Worm (Caenorhabditis elegans) whole organism, young adult: ENCODE data around the gene Y41E3.8.
A peak's percentile ranks its signal among the peaks of the same experiment; 100 is the strongest.

Source experiments
- B0035.1 ChIP-seq: sonication (generic microtip); optimal IDR thresholded peaks from 2 replicates; lab custom pipeline; 2016; ENCODE audit warnings: missing genetic modification characterization, mild to moderate bottlenecking, missing compliant biosample characterization, missing genotype, missing genetic modification reagents
- F22D6.2 ChIP-seq: sonication (generic microtip); optimal IDR thresholded peaks from 2 replicates; lab custom pipeline; 2016; ENCODE audit warnings: mild to moderate bottlenecking, missing genetic modification characterization, missing compliant biosample characterization
- F23B12.7 ChIP-seq: sonication (generic microtip); optimal IDR thresholded peaks from 2 replicates; lab custom pipeline; 2017; ENCODE audit warnings: missing genetic modification characterization, mild to moderate bottlenecking, missing compliant biosample characterization, antibody characterized with exemption, moderate library complexity; ENCODE audit not compliant: insufficient read depth
- F33H1.4 ChIP-seq: fragments of 200-800 bp; sonication (Bioruptor generic); IDR thresholded peaks from 2 replicates; pipeline ENCODE4 v1.3.6; 2022; ENCODE audit warnings: missing genetic modification reagents, missing genetic modification characterization, missing compliant biosample characterization
- F37B4.10 ChIP-seq: fragments of 200-800 bp; sonication (Bioruptor generic); IDR thresholded peaks from 2 replicates; pipeline ENCODE4 v1.3.6; 2022; ENCODE audit warnings: missing genetic modification characterization, missing compliant biosample characterization
- F49E8.2 ChIP-seq: sonication (generic microtip); optimal IDR thresholded peaks from 3 replicates; lab custom pipeline; 2017; ENCODE audit warnings: missing genetic modification characterization, mild to moderate bottlenecking, missing compliant biosample characterization, antibody characterized with exemption, moderate library complexity; ENCODE audit not compliant: insufficient read depth
- F55B11.4 ChIP-seq: sonication (generic microtip); optimal IDR thresholded peaks from 2 replicates; lab custom pipeline; 2016; ENCODE audit warnings: missing compliant biosample characterization, missing genetic modification characterization, borderline replicate concordance; ENCODE audit not compliant: insufficient read depth
- F57C9.4 ChIP-seq: sonication (generic microtip); optimal IDR thresholded peaks from 2 replicates; lab custom pipeline; 2017; ENCODE audit warnings: mild to moderate bottlenecking, missing genetic modification characterization, missing compliant biosample characterization
- K11D2.4 ChIP-seq: fragments of 200-800 bp; sonication (Bioruptor generic); IDR thresholded peaks from 2 replicates; pipeline ENCODE4 v1.3.6; 2022; ENCODE audit warnings: missing genetic modification reagents, missing genetic modification characterization, missing compliant biosample characterization
- T07F8.4 ChIP-seq: sonication (generic microtip); optimal IDR thresholded peaks from 2 replicates; lab custom pipeline; 2016; ENCODE audit warnings: mild to moderate bottlenecking, missing genetic modification characterization, moderate library complexity, missing compliant biosample characterization
- Y56A3A.18 ChIP-seq: fragments of 200-800 bp; sonication (Bioruptor generic); IDR thresholded peaks from 2 replicates; pipeline ENCODE4 v1.3.6; 2022; ENCODE audit warnings: missing genetic modification reagents, missing genetic modification characterization, missing compliant biosample characterization
- akir-1 ChIP-seq: fragments of 200-800 bp; sonication (Bioruptor generic); optimal IDR thresholded peaks from 2 replicates; lab custom pipeline; 2018; ENCODE audit warnings: mild to moderate bottlenecking, missing genetic modification characterization, moderate library complexity, missing compliant biosample characterization
- aptf-2 ChIP-seq: fragments of 200-800 bp; sonication (Bioruptor generic); conservative IDR thresholded peaks from 2 replicates; pipeline ENCODE4 v1.3.6; 2022; ENCODE audit warnings: missing genetic modification reagents, missing genetic modification characterization, missing compliant biosample characterization
- aptf-3 ChIP-seq: fragments of 200-800 bp; sonication (Bioruptor generic); IDR thresholded peaks from 2 replicates; pipeline ENCODE4 v1.3.6; 2022; ENCODE audit warnings: missing genetic modification characterization, missing compliant biosample characterization
- atf-7 ChIP-seq: sonication (generic microtip); optimal IDR thresholded peaks from 2 replicates; lab custom pipeline; 2017; ENCODE audit warnings: mild to moderate bottlenecking, missing genetic modification characterization, missing compliant biosample characterization
- attf-3 ChIP-seq: fragments of 200-800 bp; sonication (Bioruptor generic); conservative IDR thresholded peaks from 2 replicates; pipeline ENCODE4 v1.3.6; 2022; ENCODE audit warnings: missing genetic modification reagents, missing genetic modification characterization, missing compliant biosample characterization
- attf-6 ChIP-seq: fragments of 200-800 bp; sonication (Bioruptor generic); IDR thresholded peaks from 2 replicates; pipeline ENCODE4 v1.3.6; 2022; ENCODE audit warnings: missing genetic modification reagents, missing genetic modification characterization, missing compliant biosample characterization
- cebp-1 ChIP-seq, 2 experiments: fragments of 200-800 bp in 1 of 2; sonication (Bioruptor generic) in 1 of 2; sonication (generic microtip) in 1 of 2; IDR thresholded peaks in 1 of 2; optimal IDR thresholded peaks in 1 of 2; 2 replicates each; pipeline versions ENCODE4 v1.3.6 to Lab custom; 2017 to 2022; ENCODE audit warnings: missing compliant biosample characterization in 2 of 2, missing genetic modification characterization in 2 of 2, mild to moderate bottlenecking in 1 of 2, missing genetic modification reagents in 1 of 2, moderate library complexity in 1 of 2
- ceh-58 ChIP-seq: fragments of 200-800 bp; sonication (Bioruptor generic); IDR thresholded peaks from 2 replicates; pipeline ENCODE4 v1.3.6; 2022; ENCODE audit warnings: missing genetic modification characterization, missing compliant biosample characterization
- dpl-1 ChIP-seq: fragments of 150-350 bp; optimal IDR thresholded peaks from 2 replicates; lab custom pipeline; 2014; ENCODE audit warnings: missing biosample characterization, missing genetic modification reagents, missing genetic modification characterization
- efl-1 ChIP-seq: fragments of 150-350 bp; optimal IDR thresholded peaks from 2 replicates; lab custom pipeline; 2014; ENCODE audit warnings: missing biosample characterization, missing genetic modification reagents, missing genetic modification characterization
- egl-18 ChIP-seq: fragments of 200-800 bp; sonication (Bioruptor generic); IDR thresholded peaks from 2 replicates; pipeline ENCODE4 v1.3.6; 2022; ENCODE audit warnings: missing genetic modification reagents, missing genetic modification characterization, missing compliant biosample characterization
- him-1 ChIP-seq: sonication (generic microtip); optimal IDR thresholded peaks from 2 replicates; lab custom pipeline; 2016; ENCODE audit warnings: missing genotype, missing genetic modification reagents, missing genetic modification characterization, missing compliant biosample characterization
- hlh-12 ChIP-seq: sonication (generic microtip); optimal IDR thresholded peaks from 2 replicates; lab custom pipeline; 2016; ENCODE audit warnings: missing genetic modification characterization, missing compliant biosample characterization
- hmg-20 ChIP-seq: fragments of 200-800 bp; sonication (Bioruptor generic); IDR thresholded peaks from 2 replicates; pipeline ENCODE4 v1.3.6; 2022; ENCODE audit warnings: missing genetic modification reagents, missing genetic modification characterization, missing compliant biosample characterization
- hsf-1 ChIP-seq: fragments of 200-800 bp; sonication (Bioruptor generic); IDR thresholded peaks from 2 replicates; pipeline ENCODE4 v1.3.6; 2022; ENCODE audit warnings: missing genetic modification reagents, missing genetic modification characterization, missing compliant biosample characterization
- let-607 ChIP-seq, 2 experiments: fragments of 200-800 bp in 1 of 2; sonication (Bioruptor generic) in 1 of 2; sonication (generic microtip) in 1 of 2; optimal IDR thresholded peaks; 2 replicates each; lab custom pipeline; 2016 to 2018; ENCODE audit warnings: mild to moderate bottlenecking in 2 of 2, missing compliant biosample characterization in 2 of 2, missing genetic modification characterization in 2 of 2, moderate library complexity in 2 of 2, missing genotype in 1 of 2
- lin-35 ChIP-seq, 3 experiments: fragments of 150-350 bp in 2 of 3; sonication (generic microtip) in 1 of 3; optimal IDR thresholded peaks; 2 replicates each; lab custom pipeline; 2014 to 2018; ENCODE audit warnings: missing biosample characterization in 3 of 3, missing genetic modification characterization in 3 of 3, missing genetic modification reagents in 3 of 3
- lin-54 ChIP-seq: fragments of 200-800 bp; sonication (Bioruptor generic); optimal IDR thresholded peaks from 2 replicates; lab custom pipeline; 2018; ENCODE audit warnings: mild to moderate bottlenecking, missing genetic modification characterization, missing compliant biosample characterization
- lsl-1 ChIP-seq: fragments of 200-800 bp; sonication (Bioruptor generic); optimal IDR thresholded peaks from 2 replicates; lab custom pipeline; 2018; ENCODE audit warnings: mild to moderate bottlenecking, missing genetic modification characterization, moderate library complexity, missing compliant biosample characterization
- madf-6 ChIP-seq: fragments of 200-800 bp; sonication (Bioruptor generic); IDR thresholded peaks from 2 replicates; pipeline ENCODE4 v1.3.6; 2022; ENCODE audit warnings: missing genetic modification reagents, missing genetic modification characterization, missing compliant biosample characterization
- mxl-1 ChIP-seq: sonication (generic microtip); optimal IDR thresholded peaks from 2 replicates; lab custom pipeline; 2016; ENCODE audit warnings: missing genetic modification characterization, missing compliant biosample characterization
- nfya-1 ChIP-seq: sonication (generic microtip); optimal IDR thresholded peaks from 2 replicates; lab custom pipeline; 2017; ENCODE audit warnings: antibody characterized with exemption, missing compliant biosample characterization, missing genetic modification characterization, borderline replicate concordance; ENCODE audit not compliant: insufficient read depth
- nhr-80 ChIP-seq: sonication (generic microtip); optimal IDR thresholded peaks from 2 replicates; lab custom pipeline; 2016; ENCODE audit warnings: missing genetic modification characterization, missing compliant biosample characterization
- pbrm-1 ChIP-seq: fragments of 200-800 bp; sonication (Bioruptor generic); IDR thresholded peaks from 2 replicates; pipeline ENCODE4 v1.3.6; 2022; ENCODE audit warnings: missing genetic modification reagents, missing genetic modification characterization, missing compliant biosample characterization
- sdz-38 ChIP-seq: sonication (generic microtip); optimal IDR thresholded peaks from 2 replicates; lab custom pipeline; 2016; ENCODE audit warnings: missing genotype, missing genetic modification characterization, missing compliant biosample characterization
- snpc-4 ChIP-seq, 5 experiments: fragments of 150-350 bp in 1 of 5; sonication (generic microtip) in 4 of 5; optimal IDR thresholded peaks; 2 replicates each; lab custom pipeline; 2014 to 2018; ENCODE audit warnings: missing genetic modification characterization in 5 of 5, missing biosample characterization in 3 of 5, antibody characterized with exemption in 2 of 5, mild to moderate bottlenecking in 2 of 5, missing compliant biosample characterization in 2 of 5, missing genotype in 2 of 5, moderate library complexity in 2 of 5, missing genetic modification reagents in 1 of 5
- sptf-2 ChIP-seq: fragments of 200-800 bp; sonication (Bioruptor generic); optimal IDR thresholded peaks from 2 replicates; lab custom pipeline; 2018; ENCODE audit warnings: mild to moderate bottlenecking, missing genetic modification characterization, missing compliant biosample characterization
- tbp1 ChIP-seq: fragments of 200-800 bp; sonication (Bioruptor generic); optimal IDR thresholded peaks from 2 replicates; lab custom pipeline; 2018; ENCODE audit warnings: mild to moderate bottlenecking, missing genetic modification characterization, missing compliant biosample characterization
- tbx-9 ChIP-seq: sonication (generic microtip); optimal IDR thresholded peaks from 2 replicates; lab custom pipeline; 2016; ENCODE audit warnings: borderline replicate concordance, missing genetic modification characterization, inconsistent platforms, missing compliant biosample characterization
- unc-62 ChIP-seq: fragments of 150-350 bp; optimal IDR thresholded peaks from 2 replicates; lab custom pipeline; 2014; ENCODE audit warnings: missing biosample characterization, missing genetic modification reagents, missing genetic modification characterization
- xnd-1 ChIP-seq: sonication (generic microtip); optimal IDR thresholded peaks from 2 replicates; lab custom pipeline; 2016; ENCODE audit warnings: missing genotype, missing genetic modification reagents, missing genetic modification characterization, missing compliant biosample characterization
- zim-3 ChIP-seq: sonication (generic microtip); optimal IDR thresholded peaks from 2 replicates; lab custom pipeline; 2017; ENCODE audit warnings: mild to moderate bottlenecking, missing genetic modification characterization, moderate library complexity, missing compliant biosample characterization
- ztf-18 ChIP-seq: sonication (generic microtip); optimal IDR thresholded peaks from 2 replicates; lab custom pipeline; 2016; ENCODE audit warnings: missing genotype, mild to moderate bottlenecking, missing genetic modification characterization, missing compliant biosample characterization
- ztf-26 ChIP-seq: sonication (generic microtip); optimal IDR thresholded peaks from 2 replicates; lab custom pipeline; 2017; ENCODE audit warnings: missing genetic modification characterization, missing compliant biosample characterization

Gene Y41E3.8

ce11 chrIV:15028891-15029290 lies at the start of gene Y41E3.8:
Gene Y41E3.8 (minus strand): TSS chrIV:15028978.
- TF ChIP-seq lsl-1 (GFP tag; lab: Kevin White, UChicago) (peak; percentile 60), tbp1 (GFP tag; lab: Kevin White, UChicago) (peak; percentile 44), dpl-1 (GFP tag; lab: Kevin White, UChicago) (peak; percentile 12), snpc-4 (GFP tag; optimal IDR thresholded peaks at IDR 0.05; lab: Kevin White, UChicago) (no peak), snpc-4 (tag; optimal IDR thresholded peaks at IDR 0.05; lab: Kevin White, UChicago) (peak in 3 of 4 experiments; percentile 14 to 82 (median 55)), cebp-1 (GFP tag; IDR thresholded peaks at IDR 0.05; lab: Robert Waterston, UW) (no peak), cebp-1 (tag; optimal IDR thresholded peaks at IDR 0.05; lab: Kevin White, UChicago) (peak; percentile 31), attf-6 (peak; percentile 70; the same call in 1 of the 2 replicates), hmg-20 (GFP tag; lab: Robert Waterston, UW) (no peak), nhr-80 (no peak), T07F8.4 (tag; lab: Kevin White, UChicago) (no peak), hsf-1 (GFP tag; lab: Robert Waterston, UW) (no peak), sdz-38 (tag; lab: Kevin White, UChicago) (no peak), lin-54 (GFP tag; lab: Kevin White, UChicago) (peak; percentile 29), B0035.1 (tag; lab: Kevin White, UChicago) (no peak), attf-3 (peak; percentile 50; the same call in 1 of the 2 replicates), sptf-2 (GFP tag; lab: Kevin White, UChicago) (no peak), F22D6.2 (tag; lab: Kevin White, UChicago) (no peak), F49E8.2 (tag; lab: Kevin White, UChicago) (peak; percentile 37), F33H1.4 (GFP tag; lab: Robert Waterston, UW) (peak; percentile 47; the same call in 1 of the 2 replicates), ztf-18 (tag; lab: Kevin White, UChicago) (peak; percentile 68), madf-6 (GFP tag; lab: Robert Waterston, UW) (peak; percentile 22; the same call in 1 of the 2 replicates), hlh-12 (tag; lab: Kevin White, UChicago) (no peak), Y56A3A.18 (no peak)
- TF ChIP-seq, all 124 proteins: peak for 12

ce11 chrIV:15074392-15074791 lies 45.6 kb upstream of the Y41E3.8 start, which contains the start of gene srt-50:
Gene srt-50 (plus strand): TSS chrIV:15074692.
- TF ChIP-seq dpl-1 (GFP tag; lab: Kevin White, UChicago) (no peak), mxl-1 (tag; lab: Kevin White, UChicago) (no peak), attf-3 (no peak), F23B12.7 (tag; lab: Kevin White, UChicago) (no peak), tbx-9 (no peak), aptf-3 (GFP tag; lab: Robert Waterston, UW) (no peak), nfya-1 (tag; lab: Kevin White, UChicago) (no peak), atf-7 (tag; lab: Kevin White, UChicago) (no peak), F37B4.10 (GFP tag; lab: Robert Waterston, UW) (no peak)

- no peak for TF ChIP-seq pbrm-1 (GFP tag; lab: Robert Waterston, UW)
- TF ChIP-seq let-607 (tag; optimal IDR thresholded peaks at IDR 0.05; lab: Kevin White, UChicago) = no peak
- no peak for TF ChIP-seq him-1 (tag; lab: Kevin White, UChicago)
- no peak for TF ChIP-seq mxl-1 (tag; lab: Kevin White, UChicago)
- no peak for TF ChIP-seq atf-7 (tag; lab: Kevin White, UChicago)
- TF ChIP-seq ceh-58 (GFP tag; lab: Robert Waterston, UW) = no peak
- TF ChIP-seq ztf-26 (tag; lab: Kevin White, UChicago) = no peak
- no peak for TF ChIP-seq zim-3 (tag; lab: Kevin White, UChicago)
- TF ChIP-seq F57C9.4 = no peak
- TF ChIP-seq aptf-2 (GFP tag; lab: Robert Waterston, UW) = no peak
- no peak for TF ChIP-seq xnd-1 (tag; lab: Kevin White, UChicago)
- TF ChIP-seq unc-62 (GFP tag; lab: Kevin White, UChicago) = no peak
- no peak for TF ChIP-seq akir-1 (GFP tag; lab: Kevin White, UChicago)
- no peak for TF ChIP-seq K11D2.4
- TF ChIP-seq lin-35 (GFP tag; optimal IDR thresholded peaks at IDR 0.05; lab: Kevin White, UChicago) = no peak
- no peak for TF ChIP-seq egl-18 (GFP tag; lab: Robert Waterston, UW)
- TF ChIP-seq F55B11.4 (tag; lab: Kevin White, UChicago) = no peak
- TF ChIP-seq efl-1 = no peak
Measured at ce11 chrIV:15068818-15069217, 40.0 kb upstream of the Y41E3.8 start, which contains the start of gene srt-48. Gene srt-48 (minus strand): TSS chrIV:15068918.
